Fruit fly (Drosophila melanogaster) whole organism, embryonic: Measurements from ENCODE around the gene se.

Experiments
- CG10366 ChIP-seq: fragments of 200-800 bp; sonication (Bioruptor generic); IDR thresholded peaks from 2 replicates; pipeline ENCODE4 v1.3.6; 2022; ENCODE audit warnings: missing biosample characterization, missing genetic modification characterization
- CG10654 ChIP-seq: fragments of 200-800 bp; sonication (Bioruptor generic); optimal IDR thresholded peaks from 2 replicates; lab custom pipeline; 2016; ENCODE audit warnings: missing biosample characterization, missing genetic modification characterization
- CG11696 ChIP-seq: fragments of 200-800 bp; sonication (Bioruptor generic); IDR thresholded peaks from 2 replicates; pipeline ENCODE4 v1.3.6; 2022; ENCODE audit warnings: missing biosample characterization, missing genetic modification characterization
- CG11723 ChIP-seq: fragments of 200-800 bp; sonication (Bioruptor generic); optimal IDR thresholded peaks from 2 replicates; lab custom pipeline; 2017; ENCODE audit warnings: missing biosample characterization, mild to moderate bottlenecking, missing genetic modification characterization
- CG13894 ChIP-seq: fragments of 200-800 bp; sonication (Bioruptor generic); optimal IDR thresholded peaks from 3 replicates; lab custom pipeline; 2018; ENCODE audit warnings: missing biosample characterization, mild to moderate bottlenecking, missing genetic modification characterization, moderate library complexity
- CG14667 ChIP-seq: fragments of 200-800 bp; sonication (Bioruptor generic); IDR thresholded peaks from 2 replicates; pipeline ENCODE4 v1.3.6; 2022; ENCODE audit warnings: missing biosample characterization, missing genetic modification characterization
- CG14710 ChIP-seq: fragments of 200-800 bp; sonication (Bioruptor generic); optimal IDR thresholded peaks from 3 replicates; lab custom pipeline; 2019; ENCODE audit warnings: missing biosample characterization, mild to moderate bottlenecking, missing genetic modification characterization, moderate library complexity
- CG18764 ChIP-seq: fragments of 200-800 bp; sonication (Bioruptor generic); optimal IDR thresholded peaks from 3 replicates; lab custom pipeline; 2016; ENCODE audit warnings: missing biosample characterization, missing genetic modification characterization
- CG2199 ChIP-seq: fragments of 200-800 bp; sonication (Bioruptor generic); IDR thresholded peaks from 3 replicates; pipeline ENCODE4 v1.3.6; 2022; ENCODE audit warnings: missing biosample characterization, missing genetic modification characterization
- CG30403 ChIP-seq: fragments of 200-800 bp; sonication (Bioruptor generic); optimal IDR thresholded peaks from 3 replicates; lab custom pipeline; 2016; ENCODE audit warnings: missing biosample characterization, missing genetic modification characterization
- CG3065 ChIP-seq: fragments of 200-800 bp; sonication (Bioruptor generic); optimal IDR thresholded peaks from 2 replicates; lab custom pipeline; 2016; ENCODE audit warnings: missing biosample characterization, missing genetic modification characterization
- CG32532 ChIP-seq: fragments of 200-800 bp; sonication (Bioruptor generic); IDR thresholded peaks from 2 replicates; pipeline ENCODE4 v1.3.6; 2022; ENCODE audit warnings: missing biosample characterization, missing genetic modification characterization
- CG3281 ChIP-seq: fragments of 200-800 bp; sonication (Bioruptor generic); optimal IDR thresholded peaks from 3 replicates; lab custom pipeline; 2017; ENCODE audit warnings: missing biosample characterization, mild to moderate bottlenecking, missing genetic modification characterization
- CG3838 ChIP-seq: fragments of 200-800 bp; sonication (Bioruptor generic); optimal IDR thresholded peaks from 3 replicates; lab custom pipeline; 2016; ENCODE audit warnings: missing biosample characterization, missing genetic modification characterization
- CG4424 ChIP-seq: fragments of 200-800 bp; sonication (Bioruptor generic); optimal IDR thresholded peaks from 3 replicates; lab custom pipeline; 2016; ENCODE audit warnings: missing biosample characterization, missing genetic modification characterization
- CG6254 ChIP-seq: fragments of 200-800 bp; sonication (Bioruptor generic); optimal IDR thresholded peaks from 3 replicates; lab custom pipeline; 2017; ENCODE audit warnings: mild to moderate bottlenecking, missing biosample characterization, missing genetic modification reagents, missing genetic modification characterization
- CG6854 ChIP-seq: fragments of 200-800 bp; sonication (Bioruptor generic); optimal IDR thresholded peaks from 3 replicates; lab custom pipeline; 2017; ENCODE audit warnings: missing biosample characterization, mild to moderate bottlenecking, missing genetic modification characterization
- CG8290 ChIP-seq, 3 experiments: fragments of 200-800 bp; sonication (Bioruptor generic); optimal IDR thresholded peaks; 2 replicates each; lab custom pipeline; 2016 to 2019; ENCODE audit warnings: missing biosample characterization in 3 of 3, missing genetic modification characterization in 3 of 3, mild to moderate bottlenecking in 2 of 3, moderate library complexity in 1 of 3
- CG8359 ChIP-seq: fragments of 200-800 bp; sonication (Bioruptor generic); optimal IDR thresholded peaks from 2 replicates; lab custom pipeline; 2017; ENCODE audit warnings: missing biosample characterization, mild to moderate bottlenecking, missing genetic modification characterization, borderline replicate concordance
- CG8765 ChIP-seq: fragments of 200-800 bp; sonication (Bioruptor generic); IDR thresholded peaks from 2 replicates; pipeline ENCODE4 v1.3.6; 2022; ENCODE audit warnings: missing biosample characterization, missing genetic modification characterization
- Chrac-16 ChIP-seq: fragments of 200-800 bp; sonication (Bioruptor generic); optimal IDR thresholded peaks from 3 replicates; lab custom pipeline; 2016; ENCODE audit warnings: missing biosample characterization, missing genetic modification characterization
- D19B ChIP-seq: fragments of 200-800 bp; sonication (Bioruptor generic); optimal IDR thresholded peaks from 2 replicates; lab custom pipeline; 2017; ENCODE audit warnings: missing biosample characterization, mild to moderate bottlenecking, missing genetic modification characterization
- Dll ChIP-seq: fragments of 200-800 bp; sonication (Bioruptor generic); IDR thresholded peaks from 4 replicates; pipeline ENCODE4 v1.3.6; 2022; ENCODE audit warnings: missing biosample characterization, missing genetic modification characterization; ENCODE audit not compliant: partially characterized antibody
- Ets97D ChIP-seq: fragments of 200-800 bp; sonication (Bioruptor generic); optimal IDR thresholded peaks from 3 replicates; lab custom pipeline; 2016; ENCODE audit warnings: missing biosample characterization, missing genetic modification characterization
- HLH3B ChIP-seq: fragments of 200-800 bp; sonication (Bioruptor generic); IDR thresholded peaks from 2 replicates; pipeline ENCODE4 v1.3.6; 2022; ENCODE audit warnings: missing biosample characterization, missing genetic modification characterization
- HLH54F ChIP-seq: fragments of 200-800 bp; sonication (Bioruptor generic); optimal IDR thresholded peaks from 3 replicates; lab custom pipeline; 2016; ENCODE audit warnings: missing biosample characterization, missing genetic modification characterization
- Optix ChIP-seq: fragments of 200-800 bp; sonication (Bioruptor generic); IDR thresholded peaks from 3 replicates; pipeline ENCODE4 v1.3.6; 2022; ENCODE audit warnings: missing biosample characterization, missing genetic modification characterization
- Ptx1 ChIP-seq: fragments of 200-800 bp; sonication (Bioruptor generic); IDR thresholded peaks from 2 replicates; pipeline ENCODE4 v1.3.6; 2022; ENCODE audit warnings: missing biosample characterization, missing genetic modification characterization
- abd-A ChIP-seq: fragments of 200-800 bp; sonication (Bioruptor generic); optimal IDR thresholded peaks from 3 replicates; lab custom pipeline; 2019; ENCODE audit warnings: missing biosample characterization, mild to moderate bottlenecking, missing genetic modification characterization, moderate library complexity
- ara ChIP-seq: fragments of 200-800 bp; sonication (Bioruptor generic); IDR thresholded peaks from 2 replicates; pipeline ENCODE4 v1.3.6; 2022; ENCODE audit warnings: missing biosample characterization, missing genetic modification characterization
- btn ChIP-seq: fragments of 200-800 bp; sonication (Bioruptor generic); optimal IDR thresholded peaks from 2 replicates; lab custom pipeline; 2016; ENCODE audit warnings: missing biosample characterization, missing genetic modification characterization
- da ChIP-seq: fragments of 200-800 bp; sonication (Bioruptor generic); optimal IDR thresholded peaks from 2 replicates; lab custom pipeline; 2016; ENCODE audit warnings: missing biosample characterization, missing genetic modification characterization
- her ChIP-seq: fragments of 200-800 bp; sonication (Bioruptor generic); optimal IDR thresholded peaks from 2 replicates; lab custom pipeline; 2016; ENCODE audit warnings: missing biosample characterization, missing genetic modification characterization
- jigr1 ChIP-seq: fragments of 200-800 bp; sonication (Bioruptor generic); IDR thresholded peaks from 3 replicates; pipeline ENCODE4 v1.3.6; 2022; ENCODE audit warnings: missing biosample characterization, missing genetic modification characterization
- jing ChIP-seq: fragments of 200-800 bp; sonication (Bioruptor generic); optimal IDR thresholded peaks from 2 replicates; lab custom pipeline; 2018; ENCODE audit warnings: missing biosample characterization, mild to moderate bottlenecking, missing genetic modification characterization
- maf-S ChIP-seq: fragments of 200-800 bp; sonication (Bioruptor generic); optimal IDR thresholded peaks from 2 replicates; lab custom pipeline; 2016; ENCODE audit warnings: missing biosample characterization, missing genetic modification characterization
- mirr ChIP-seq: fragments of 200-800 bp; sonication (Bioruptor generic); optimal IDR thresholded peaks from 3 replicates; lab custom pipeline; 2018; ENCODE audit warnings: missing biosample characterization, mild to moderate bottlenecking, missing genetic modification characterization
- nmo ChIP-seq: fragments of 200-800 bp; sonication (Bioruptor generic); optimal IDR thresholded peaks from 2 replicates; lab custom pipeline; 2018; ENCODE audit warnings: missing biosample characterization, mild to moderate bottlenecking, missing genetic modification characterization, moderate library complexity
- pan ChIP-seq, 4 experiments: fragments of >200 bp in 3 of 4; fragments of 200-800 bp in 1 of 4; sonication (Bioruptor generic) in 1 of 4; optimal IDR thresholded peaks in 3 of 4; IDR thresholded peaks in 1 of 4; 2 replicates each; pipeline versions ENCODE4 v1.3.6 to Lab custom; 2017 to 2022; ENCODE audit warnings: missing biosample characterization in 2 of 4, missing genetic modification characterization in 2 of 4, mixed read lengths in 1 of 4
- prd ChIP-seq, 3 experiments: fragments of >200 bp in 2 of 3; fragments of 200-800 bp in 1 of 3; sonication (Bioruptor generic) in 1 of 3; optimal IDR thresholded peaks in 2 of 3; IDR thresholded peaks in 1 of 3; 2 replicates in 2 of 3; 3 replicates in 1 of 3; pipeline versions ENCODE4 v1.3.6 to Lab custom; 2017 to 2022; ENCODE audit warnings: missing biosample characterization in 1 of 3, missing genetic modification characterization in 1 of 3
- repo ChIP-seq: fragments of 200-800 bp; sonication (Bioruptor generic); optimal IDR thresholded peaks from 2 replicates; lab custom pipeline; 2016; ENCODE audit warnings: missing biosample characterization, missing genetic modification characterization
- sens-2 ChIP-seq: fragments of 200-800 bp; sonication (Bioruptor generic); IDR thresholded peaks from 2 replicates; pipeline ENCODE4 v1.3.6; 2022; ENCODE audit warnings: missing biosample characterization, missing genetic modification characterization
- sr ChIP-seq: fragments of 200-800 bp; sonication (Bioruptor generic); IDR thresholded peaks from 3 replicates; pipeline ENCODE4 v1.3.6; 2022; ENCODE audit warnings: missing biosample characterization, missing genetic modification characterization
- tna ChIP-seq: fragments of 200-800 bp; sonication (Bioruptor generic); IDR thresholded peaks from 2 replicates; pipeline ENCODE4 v1.3.6; 2022; ENCODE audit warnings: missing biosample characterization, missing genetic modification characterization; ENCODE audit not compliant: partially characterized antibody
- toy ChIP-seq: fragments of 200-800 bp; sonication (Bioruptor generic); IDR thresholded peaks from 2 replicates; pipeline ENCODE4 v1.3.6; 2022; ENCODE audit warnings: missing biosample characterization, missing genetic modification characterization
- trem ChIP-seq: fragments of 200-800 bp; optimal IDR thresholded peaks from 3 replicates; lab custom pipeline; 2019; ENCODE audit warnings: missing biosample characterization, mild to moderate bottlenecking, missing genetic modification characterization, moderate library complexity
- trh ChIP-seq: fragments of 200-800 bp; sonication (Bioruptor generic); optimal IDR thresholded peaks from 2 replicates; lab custom pipeline; 2016; ENCODE audit warnings: missing biosample characterization, missing genetic modification characterization

se gene

DNA sequence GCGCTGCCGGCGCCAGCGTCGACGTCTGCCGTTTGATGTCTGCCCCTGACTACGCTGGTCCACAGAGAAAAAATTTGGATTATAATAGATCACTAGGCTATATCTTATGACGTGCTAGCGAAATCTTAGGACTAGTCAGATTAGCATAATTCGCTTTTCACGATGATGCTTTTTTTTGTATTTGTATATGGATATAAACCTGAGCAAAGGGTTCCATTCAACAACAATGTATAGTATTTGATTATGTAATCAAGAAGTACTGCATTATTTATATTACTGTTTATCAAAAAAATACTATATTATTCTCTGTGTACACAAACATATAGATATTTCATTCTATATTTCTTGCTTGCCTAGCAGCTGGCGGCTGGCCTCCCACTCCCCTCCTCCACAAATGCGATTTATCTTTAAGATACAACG is 26.8 kb downstream of the se start (continued):
- TF ChIP-seq tna (GFP tag; lab: Robert Waterston, UW): no peak

DNA sequence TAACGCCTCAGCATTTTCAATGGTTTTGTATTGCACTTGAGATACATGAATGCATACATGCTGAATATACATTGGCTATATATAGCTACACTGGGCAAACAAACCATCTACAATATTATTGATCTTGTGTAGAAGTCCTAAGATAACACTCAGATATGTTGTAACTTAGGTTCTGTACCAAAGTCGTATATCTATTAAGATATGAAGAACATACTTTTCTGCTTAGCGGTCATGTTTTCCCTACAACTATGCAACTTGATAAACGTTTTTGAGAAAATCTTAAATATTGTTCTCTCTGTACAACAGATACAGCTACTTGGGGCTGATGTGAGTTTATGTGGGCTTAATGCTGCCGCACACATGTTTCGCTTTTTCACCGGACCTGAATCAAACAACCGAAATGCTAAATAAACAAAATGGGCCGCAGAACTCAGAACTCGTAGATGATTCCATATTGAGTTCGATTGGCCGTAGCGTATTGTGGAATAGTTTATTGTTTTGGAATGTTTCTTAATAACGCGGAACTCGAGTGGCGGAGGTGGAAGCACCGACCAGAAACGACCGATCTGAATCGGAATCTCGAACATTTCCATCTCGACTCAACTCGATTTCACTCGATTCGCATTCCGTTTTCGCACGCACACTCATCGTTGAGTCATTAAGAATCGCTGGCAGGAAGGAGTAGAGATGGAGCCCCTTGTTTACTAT is 29.0 kb downstream of the se start:
- TF ChIP-seq repo (GFP tag; lab: Kevin White, UChicago): peak; percentile 3
- no peak for TF ChIP-seq Ets97D (GFP tag; lab: Kevin White, UChicago)
- no peak for TF ChIP-seq CG11723 (GFP tag; lab: Kevin White, UChicago)
- no peak for TF ChIP-seq CG8765 (GFP tag; lab: Robert Waterston, UW)
- peak; percentile 20 for TF ChIP-seq abd-A (tag; lab: Kevin White, UChicago)
- TF ChIP-seq btn (GFP tag; lab: Kevin White, UChicago): peak; percentile 42
- peak; percentile 9 for TF ChIP-seq HLH54F (GFP tag; lab: Kevin White, UChicago)
- TF ChIP-seq CG14667: no peak
- peak; percentile 32 for TF ChIP-seq jing (GFP tag; lab: Kevin White, UChicago)
- no peak for TF ChIP-seq sr (GFP tag; lab: Robert Waterston, UW)
- TF ChIP-seq ara (GFP tag; lab: Robert Waterston, UW): peak; percentile 18; the same call in 1 of the 2 replicates
- TF ChIP-seq CG8359 (GFP tag; lab: Kevin White, UChicago): no peak
- peak; percentile 50 for TF ChIP-seq CG4424 (GFP tag; lab: Kevin White, UChicago)
- TF ChIP-seq jigr1 (GFP tag; lab: Robert Waterston, UW): no peak
- no peak for TF ChIP-seq da (GFP tag; lab: Kevin White, UChicago)
- peak; percentile 62 for TF ChIP-seq Ptx1 (GFP tag; lab: Robert Waterston, UW)
- TF ChIP-seq CG18764: peak; percentile 35
- TF ChIP-seq CG3065: no peak
- TF ChIP-seq her (GFP tag; lab: Kevin White, UChicago): no peak
- peak; percentile 5 for TF ChIP-seq mirr
- no peak; the same call in 1 of the 2 replicates for TF ChIP-seq CG10366 (GFP tag; lab: Robert Waterston, UW)
- no peak for TF ChIP-seq Optix (GFP tag; lab: Robert Waterston, UW)
- TF ChIP-seq CG32532: no peak
- TF ChIP-seq CG8290 (GFP tag; optimal IDR thresholded peaks at IDR 0.05; lab: Kevin White, UChicago): peak; percentile 18
- TF ChIP-seq CG8290 (tag; optimal IDR thresholded peaks at IDR 0.05; lab: Kevin White, UChicago): peak in 1 of 2 experiments; percentile 37
- no peak for TF ChIP-seq maf-S (GFP tag; lab: Kevin White, UChicago)
- no peak for TF ChIP-seq toy (GFP tag; lab: Robert Waterston, UW)
- TF ChIP-seq CG14710: peak; percentile 69
- peak; percentile 56 for TF ChIP-seq CG30403 (GFP tag; lab: Kevin White, UChicago)
- TF ChIP-seq CG6254: peak; percentile 53
- peak; percentile 11; the same call in 1 of the 3 replicates for TF ChIP-seq CG2199 (GFP tag; lab: Robert Waterston, UW)
- TF ChIP-seq trh (GFP tag; lab: Kevin White, UChicago): no peak
- no peak for TF ChIP-seq D19B (GFP tag; lab: Kevin White, UChicago)
- TF ChIP-seq CG3281: peak; percentile 9
- no peak for TF ChIP-seq pan (optimal IDR thresholded peaks at IDR 0.05; lab: Kevin White, UChicago)
- TF ChIP-seq pan (GFP tag; optimal IDR thresholded peaks at IDR 0.05 in 1 of 2, IDR thresholded peaks at IDR 0.05 in 1 of 2): peak in 1 of 2 experiments; percentile 38
- TF ChIP-seq sens-2 (GFP tag; lab: Robert Waterston, UW): peak; percentile 45; the same call in 1 of the 2 replicates
- TF ChIP-seq CG10654 (GFP tag; lab: Kevin White, UChicago): no peak
- TF ChIP-seq nmo (GFP tag; lab: Kevin White, UChicago): peak; percentile 50
- peak; percentile 45 for TF ChIP-seq CG13894 (tag; lab: Kevin White, UChicago)
- peak; percentile 36 for TF ChIP-seq Chrac-16 (GFP tag; lab: Kevin White, UChicago)
- no peak for TF ChIP-seq Dll
- no peak for TF ChIP-seq prd (optimal IDR thresholded peaks at IDR 0.05; lab: Kevin White, UChicago)
- TF ChIP-seq prd (GFP tag; IDR thresholded peaks at IDR 0.05; lab: Robert Waterston, UW): peak; percentile 62
- TF ChIP-seq CG3838 (GFP tag; lab: Kevin White, UChicago): no peak
- TF ChIP-seq HLH3B: no peak
- TF ChIP-seq CG11696 (GFP tag; lab: Robert Waterston, UW): no peak
- TF ChIP-seq CG6854 (GFP tag; lab: Kevin White, UChicago): no peak
- TF ChIP-seq trem (tag; lab: Kevin White, UChicago): peak; percentile 53
